Fruit fly (Drosophila melanogaster) whole organism, larva: Measurements from ENCODE around the gene CG7322.

ENCODE experiments used
- noc ChIP-seq: fragments of 200-800 bp; sonication (Bioruptor generic); optimal IDR thresholded peaks from 3 replicates; lab custom pipeline; 2019; ENCODE audit warnings: missing biosample characterization, mild to moderate bottlenecking, missing genetic modification characterization, moderate library complexity

Gene CG7322

dm6 chrX:18863748-18864482 lies 6.4 kb upstream of the CG7322 start, which contains the start of the genes CG7326 and Dora:
Gene CG7326, minus strand, starts transcription at chrX:18863776.
Gene Dora, plus strand, starts transcription at chrX:18863950.
- TF ChIP-seq noc (tag; lab: Kevin White, UChicago): peak; percentile 9

DNA sequence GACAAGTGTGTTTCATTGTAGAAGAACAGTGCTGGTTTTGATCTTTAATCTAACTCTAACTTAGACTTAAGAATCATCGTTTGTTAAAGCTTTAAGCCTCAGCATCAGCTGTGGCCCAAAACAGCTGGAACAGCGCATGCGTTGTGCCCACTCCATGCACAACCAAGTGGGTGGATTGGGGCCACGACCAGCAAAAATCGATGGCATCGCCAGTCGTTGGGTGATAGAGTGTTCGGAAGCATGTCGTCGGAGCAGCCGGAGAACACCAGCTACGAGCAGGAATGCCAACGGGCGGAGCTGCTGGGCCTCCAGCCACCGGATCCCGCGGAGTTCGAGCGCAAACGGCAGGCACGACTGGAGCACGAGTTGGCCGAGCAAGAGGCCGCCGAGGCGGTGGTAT lies 2.5 kb upstream of the CG7322 start, which contains the start of gene CG32544:
Gene CG32544, plus strand, starts transcription at position 211 of the 400 bp plus-strand sequence.
- TF ChIP-seq noc (tag; lab: Kevin White, UChicago): no peak

DNA sequence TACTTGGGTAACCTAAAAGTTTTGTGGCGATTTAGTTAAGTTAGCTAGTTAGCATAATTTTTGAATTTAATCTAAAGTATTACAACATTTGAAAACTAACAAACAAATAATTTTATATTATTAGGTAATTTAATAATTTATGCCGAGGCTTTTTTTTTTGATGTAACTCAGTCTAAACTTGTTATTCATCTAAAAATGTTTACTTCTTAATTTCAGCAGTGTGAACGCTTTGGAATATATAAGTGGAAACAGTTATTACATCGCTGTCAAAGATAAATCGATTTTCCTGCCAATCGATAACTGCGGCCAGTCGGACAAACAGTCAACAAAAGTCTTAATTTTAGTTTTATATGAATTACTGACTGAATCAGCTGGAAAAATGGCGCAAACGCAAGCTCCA lies 359 bp upstream of the CG7322 start, which contains the start of gene Usp39:
Gene Usp39, plus strand, starts transcription at position 288 of the 400 bp plus-strand sequence.
- no peak for TF ChIP-seq noc (tag; lab: Kevin White, UChicago)

dm6 chrX:18849022-18849368 lies 8.6 kb downstream of the CG7322 start:
- no peak for TF ChIP-seq noc (tag; lab: Kevin White, UChicago)

DNA sequence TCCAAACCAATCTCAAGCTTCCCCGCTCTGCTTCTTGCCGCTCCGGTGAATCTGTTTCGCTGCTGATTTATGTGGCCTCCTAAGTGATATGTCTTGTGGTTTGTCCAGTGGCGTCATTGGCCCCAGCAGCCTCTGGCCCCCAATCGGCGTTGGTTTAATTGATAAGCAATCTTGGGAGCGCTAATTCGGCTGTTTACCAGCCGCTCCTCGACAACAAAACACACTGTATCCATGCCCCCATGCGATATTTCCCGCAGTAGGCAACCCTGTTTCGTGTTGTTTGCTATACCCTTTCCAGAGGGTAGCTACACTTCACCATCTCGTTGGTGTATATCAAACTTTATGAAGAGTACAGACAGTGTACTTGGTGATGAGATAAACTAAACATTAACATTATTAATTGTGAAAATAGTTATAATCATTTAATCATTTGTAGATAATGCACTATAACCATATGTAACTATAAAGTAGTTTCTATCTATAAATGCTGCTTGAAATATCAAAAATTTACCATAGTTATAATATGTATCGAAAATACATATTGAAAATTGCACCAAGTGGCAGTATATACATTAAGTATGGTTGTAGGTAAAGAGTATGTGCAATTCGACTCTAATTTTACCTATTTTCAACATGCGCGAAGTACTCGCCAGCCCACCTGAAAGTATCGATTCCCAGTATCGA lies 9.1 kb downstream of the CG7322 start, which contains the start of gene shop:
Gene shop, minus strand, starts transcription at position 229 of the 684 bp plus-strand sequence.
- TF ChIP-seq noc (tag; lab: Kevin White, UChicago): peak; percentile 90

DNA sequence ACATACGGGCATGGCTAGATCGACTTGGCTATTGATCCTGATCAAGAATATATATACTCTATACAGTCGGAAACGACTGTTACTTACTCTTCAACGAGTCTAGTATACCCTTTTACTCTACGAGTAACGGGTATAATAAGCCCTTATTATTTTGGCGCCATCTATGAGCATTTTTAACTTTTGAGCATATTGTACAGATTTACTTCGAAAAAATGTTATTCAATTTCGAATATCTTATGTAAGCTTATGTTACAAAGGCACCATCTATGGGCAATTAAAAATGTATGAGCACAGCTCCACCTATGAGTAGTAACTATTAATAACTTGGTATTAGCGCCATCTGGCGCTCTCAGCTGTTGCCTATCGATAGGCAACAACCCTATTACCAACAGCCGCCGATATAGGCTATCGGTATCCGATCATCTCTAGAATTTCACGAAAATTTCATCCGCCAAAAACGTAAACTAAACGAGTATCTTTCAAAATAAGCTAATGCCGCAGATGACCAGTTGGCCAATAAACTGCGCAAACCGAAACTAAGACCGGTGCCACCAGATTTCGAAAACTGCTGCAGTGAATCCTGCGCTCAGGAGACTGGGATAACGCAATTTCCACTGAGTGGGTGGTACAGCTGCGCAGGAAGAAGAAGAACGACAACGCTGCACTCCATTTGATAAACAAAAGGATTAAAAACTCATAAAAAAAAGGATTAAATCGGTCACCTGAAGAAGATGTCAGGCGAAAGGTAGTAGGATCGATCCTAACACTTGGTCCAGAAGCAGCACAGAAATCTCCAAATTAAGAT lies 14.1 kb downstream of the CG7322 start, which contains the start of gene htk:
Gene htk, plus strand, starts transcription at position 435 of the 805 bp plus-strand sequence.
- TF ChIP-seq noc (tag; lab: Kevin White, UChicago): no peak

DNA sequence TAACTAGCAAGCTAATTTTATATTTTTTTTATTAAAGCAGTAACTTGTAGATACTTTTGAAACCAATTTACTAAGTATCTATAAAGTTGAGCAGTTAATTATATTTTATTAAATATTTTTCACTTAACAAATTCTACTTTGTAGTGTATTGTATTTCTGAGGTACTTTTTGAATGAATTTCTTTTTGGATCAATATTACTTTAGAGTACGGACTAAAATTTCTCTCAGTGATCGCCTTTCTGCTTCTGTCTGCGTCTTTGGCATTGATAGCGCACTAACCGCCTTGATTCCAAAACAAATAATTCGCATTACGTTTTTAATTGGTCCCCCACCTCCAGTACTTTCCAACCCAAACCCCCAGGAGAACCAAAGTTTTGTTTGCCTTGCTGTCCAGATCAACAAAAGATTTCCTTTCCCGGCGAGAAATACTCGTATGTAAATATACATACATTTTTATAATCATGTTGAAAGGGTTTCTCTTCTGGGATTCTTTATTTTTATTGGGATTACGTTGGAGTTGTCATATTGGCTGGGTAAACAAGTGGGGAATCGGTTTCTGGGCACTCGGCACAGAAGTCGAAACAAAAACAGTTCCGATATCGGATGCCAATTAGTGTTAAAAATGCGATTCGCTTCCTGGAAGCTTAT lies 18.5 kb downstream of the CG7322 start:
- no peak for TF ChIP-seq noc (tag; lab: Kevin White, UChicago)

DNA sequence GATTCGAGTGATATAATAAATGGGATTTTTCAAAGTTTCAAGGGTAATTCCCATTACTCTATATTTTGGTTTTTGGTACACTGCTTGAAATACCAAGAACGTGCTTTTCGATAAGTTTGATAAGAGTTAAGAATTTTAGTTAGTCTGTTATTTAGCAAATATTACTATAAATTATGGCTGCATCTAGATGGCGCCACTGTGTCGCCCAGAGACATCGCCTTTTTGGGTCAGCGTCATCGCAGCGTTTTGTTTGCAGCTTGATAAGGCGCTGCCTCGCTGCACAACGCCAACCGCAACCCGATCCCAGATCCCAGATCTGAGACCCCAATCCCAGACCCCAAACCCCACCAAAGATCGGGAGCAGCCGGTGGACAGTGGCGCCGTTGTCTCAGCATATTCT lies 19.1 kb downstream of the CG7322 start:
- TF ChIP-seq noc (tag; lab: Kevin White, UChicago): no peak

dm6 chrX:18837046-18837445 lies 20.5 kb downstream of the CG7322 start:
- TF ChIP-seq noc (tag; lab: Kevin White, UChicago): peak; percentile 37

- no peak for TF ChIP-seq noc (tag; lab: Kevin White, UChicago)
These were observed 21.2 kb downstream of the CG7322 start for dm6 chrX:18836315-18836714.

dm6 chrX:18835500-18835899 lies 22.1 kb downstream of the CG7322 start:
- no peak for TF ChIP-seq noc (tag; lab: Kevin White, UChicago)

DNA sequence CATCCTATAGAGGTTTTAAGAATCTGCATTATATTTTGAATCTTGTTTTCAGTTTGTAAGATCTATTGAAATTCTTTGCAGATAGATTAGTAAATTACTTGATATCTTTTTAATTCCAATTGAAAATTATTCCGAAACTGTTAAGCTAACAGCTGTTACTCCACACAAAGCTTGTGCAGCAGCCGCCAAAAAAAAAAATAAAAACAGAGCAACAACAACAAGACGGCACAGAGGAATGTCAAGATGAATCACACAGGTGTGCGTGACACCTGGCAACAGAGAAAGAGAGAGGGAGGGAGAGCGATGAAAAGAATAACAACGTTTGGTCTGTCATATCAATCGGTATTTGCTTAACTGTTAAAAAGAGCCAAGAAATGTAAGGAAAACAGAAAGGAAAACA lies 22.6 kb downstream of the CG7322 start:
- TF ChIP-seq noc (tag; lab: Kevin White, UChicago): no peak

dm6 chrX:18834399-18834798 lies 23.2 kb downstream of the CG7322 start:
- TF ChIP-seq noc (tag; lab: Kevin White, UChicago): no peak

DNA sequence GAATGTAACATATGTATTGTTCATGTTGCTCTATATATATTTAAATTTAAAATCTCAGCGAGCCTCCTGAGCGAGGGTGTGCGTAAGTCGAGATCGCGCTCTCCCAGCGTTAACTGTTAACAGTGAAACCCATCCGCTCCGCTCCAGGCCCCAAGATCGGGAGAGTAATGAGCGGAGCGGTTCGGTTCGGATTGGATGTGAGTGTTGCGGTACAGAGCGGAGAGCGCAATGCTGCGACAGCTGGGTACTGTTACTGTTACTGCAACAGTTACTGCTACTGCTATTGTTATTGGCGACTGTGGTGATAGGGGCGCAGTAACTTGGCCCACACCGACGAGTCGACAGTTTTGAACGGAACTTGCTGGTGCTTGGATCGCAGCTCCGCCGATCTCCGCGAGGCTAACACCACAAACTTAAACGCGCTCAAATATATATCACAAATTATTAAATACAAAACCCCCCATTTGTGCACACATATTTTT lies 25.1 kb downstream of the CG7322 start, which contains the start of gene Pvf1:
Gene Pvf1, plus strand, starts transcription at position 312 of the 482 bp plus-strand sequence.
- TF ChIP-seq noc (tag; lab: Kevin White, UChicago): no peak

DNA sequence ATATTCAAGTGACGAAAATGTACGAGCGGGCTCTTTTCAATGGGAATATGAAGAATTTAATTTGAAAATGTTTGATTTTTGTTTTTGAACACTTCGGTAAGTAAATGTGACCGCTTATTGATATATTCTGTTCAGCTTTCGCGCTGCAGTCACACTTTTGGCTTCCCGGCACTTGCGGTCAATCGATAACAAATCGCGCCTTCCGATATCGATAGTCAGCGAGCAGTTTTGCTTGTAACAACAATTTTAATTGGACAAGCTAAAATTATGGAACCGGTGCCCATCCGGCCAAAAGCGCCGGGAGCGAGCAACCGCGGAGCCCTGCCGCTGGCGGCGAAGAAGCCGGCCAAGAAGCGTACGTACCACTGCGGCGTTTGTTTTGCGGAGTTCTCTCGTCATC lies 27.2 kb downstream of the CG7322 start, which contains the start of gene CG7101:
Gene CG7101, plus strand, starts transcription at position 196 of the 400 bp plus-strand sequence.
- no peak for TF ChIP-seq noc (tag; lab: Kevin White, UChicago)
